Worm (Caenorhabditis elegans) whole organism, mixed stage, embryonic: ENCODE data around the gene scl-19.

ENCODE experiments used
- bed-3 ChIP-seq: fragments of 200-800 bp; sonication (Bioruptor generic); optimal IDR thresholded peaks from 3 replicates; lab custom pipeline; 2018; ENCODE audit warnings: mild to moderate bottlenecking, missing genetic modification characterization, moderate library complexity, missing compliant biosample characterization
- blmp-1 ChIP-seq: fragments of 150-350 bp; optimal IDR thresholded peaks from 2 replicates; lab custom pipeline; 2014; ENCODE audit warnings: missing biosample characterization, missing genetic modification characterization
- ceh-39 ChIP-seq: fragments of 150-350 bp; optimal IDR thresholded peaks from 2 replicates; lab custom pipeline; 2014; ENCODE audit warnings: missing biosample characterization, missing genetic modification characterization
- ceh-43 ChIP-seq: fragments of 200-800 bp; sonication (Bioruptor generic); optimal IDR thresholded peaks from 2 replicates; lab custom pipeline; 2018; ENCODE audit warnings: mild to moderate bottlenecking, missing genetic modification characterization, moderate library complexity, missing compliant biosample characterization
- ceh-83 ChIP-seq: fragments of 200-800 bp; sonication (Bioruptor generic); optimal IDR thresholded peaks from 2 replicates; lab custom pipeline; 2018; ENCODE audit warnings: mild to moderate bottlenecking, missing genetic modification characterization, missing compliant biosample characterization
- ces-1 ChIP-seq: fragments of 150-350 bp; optimal IDR thresholded peaks from 2 replicates; lab custom pipeline; 2014; ENCODE audit warnings: missing biosample characterization, missing genetic modification reagents, missing genetic modification characterization
- cnd-1 ChIP-seq: fragments of 200-800 bp; sonication (Bioruptor generic); optimal IDR thresholded peaks from 2 replicates; lab custom pipeline; 2018; ENCODE audit warnings: mild to moderate bottlenecking, missing genetic modification characterization, missing compliant biosample characterization
- elt-1 ChIP-seq: sonication (generic microtip); optimal IDR thresholded peaks from 2 replicates; lab custom pipeline; 2017; ENCODE audit warnings: missing genetic modification characterization, mild to moderate bottlenecking, missing compliant biosample characterization, antibody characterized with exemption, moderate library complexity, borderline replicate concordance; ENCODE audit not compliant: insufficient read depth
- elt-3 ChIP-seq: fragments of 150-350 bp; optimal IDR thresholded peaks from 2 replicates; lab custom pipeline; 2014; ENCODE audit warnings: missing biosample characterization, missing genetic modification characterization
- flh-1 ChIP-seq: fragments of 200-800 bp; sonication (Bioruptor generic); optimal IDR thresholded peaks from 2 replicates; lab custom pipeline; 2018; ENCODE audit warnings: mild to moderate bottlenecking, missing genetic modification characterization, moderate library complexity, missing compliant biosample characterization
- ham-2 ChIP-seq: fragments of 200-800 bp; sonication (Bioruptor generic); optimal IDR thresholded peaks from 2 replicates; lab custom pipeline; 2018; ENCODE audit warnings: mild to moderate bottlenecking, missing genetic modification characterization, missing compliant biosample characterization
- hlh-1 ChIP-seq: fragments of 150-350 bp; optimal IDR thresholded peaks from 2 replicates; lab custom pipeline; 2014; ENCODE audit warnings: missing biosample characterization, missing genetic modification reagents, missing genetic modification characterization
- lin-13 ChIP-seq: fragments of 150-350 bp; optimal IDR thresholded peaks from 2 replicates; lab custom pipeline; 2014; ENCODE audit warnings: missing biosample characterization, missing genetic modification characterization
- lin-32 ChIP-seq: fragments of 200-800 bp; sonication (Bioruptor generic); optimal IDR thresholded peaks from 2 replicates; lab custom pipeline; 2018; ENCODE audit warnings: mild to moderate bottlenecking, missing genetic modification characterization, missing compliant biosample characterization
- lsy-2 ChIP-seq: fragments of 150-350 bp; optimal IDR thresholded peaks from 2 replicates; lab custom pipeline; 2014; ENCODE audit warnings: missing biosample characterization, missing genetic modification characterization
- mab-5 ChIP-seq: fragments of 150-350 bp; optimal IDR thresholded peaks from 2 replicates; lab custom pipeline; 2014; ENCODE audit warnings: missing biosample characterization, missing genetic modification characterization
- mep-1 ChIP-seq: fragments of 150-350 bp; optimal IDR thresholded peaks from 2 replicates; lab custom pipeline; 2017; ENCODE audit warnings: missing biosample characterization, missing genetic modification reagents, missing genetic modification characterization, inconsistent platforms
- mls-2 ChIP-seq: sonication (generic microtip); optimal IDR thresholded peaks from 2 replicates; lab custom pipeline; 2016; ENCODE audit warnings: mild to moderate bottlenecking, missing genetic modification characterization, moderate library complexity, missing compliant biosample characterization
- nhr-12 ChIP-seq: fragments of 150-350 bp; optimal IDR thresholded peaks from 2 replicates; lab custom pipeline; 2014; ENCODE audit warnings: missing biosample characterization, missing genetic modification characterization
- nhr-2 ChIP-seq: fragments of 150-350 bp; optimal IDR thresholded peaks from 2 replicates; lab custom pipeline; 2014; ENCODE audit warnings: missing biosample characterization, missing genetic modification characterization
- nhr-28 ChIP-seq: fragments of 150-350 bp; optimal IDR thresholded peaks from 2 replicates; lab custom pipeline; 2014; ENCODE audit warnings: missing biosample characterization, missing genetic modification characterization
- nhr-76 ChIP-seq: sonication (generic microtip); optimal IDR thresholded peaks from 2 replicates; lab custom pipeline; 2017; ENCODE audit warnings: missing biosample characterization, missing genetic modification characterization
- snpc-4 ChIP-seq: fragments of 150-350 bp; optimal IDR thresholded peaks from 2 replicates; lab custom pipeline; 2014; ENCODE audit warnings: missing biosample characterization, missing genetic modification characterization
- sptf-1 ChIP-seq: sonication (generic microtip); optimal IDR thresholded peaks from 2 replicates; lab custom pipeline; 2017; ENCODE audit warnings: mild to moderate bottlenecking, missing genetic modification characterization, moderate library complexity, missing compliant biosample characterization
- tbx-8 ChIP-seq: fragments of 200-800 bp; sonication (Bioruptor generic); optimal IDR thresholded peaks from 2 replicates; lab custom pipeline; 2018; ENCODE audit warnings: mild to moderate bottlenecking, missing genetic modification characterization, moderate library complexity, missing compliant biosample characterization
- unc-39 ChIP-seq: fragments of 150-350 bp; optimal IDR thresholded peaks from 2 replicates; lab custom pipeline; 2014; ENCODE audit warnings: missing biosample characterization, missing genetic modification characterization
- ztf-11 ChIP-seq: fragments of 150-350 bp; optimal IDR thresholded peaks from 2 replicates; lab custom pipeline; 2014; ENCODE audit warnings: missing biosample characterization, missing genetic modification characterization

scl-19 gene

ce11 chrV:18699326-18699725 is 32.5 kb upstream of the scl-19 start, which contains the start of gene nhr-241:
nhr-241 (plus strand) TSS chrV:18699451.
- no peak for TF ChIP-seq flh-1 (GFP tag; lab: Kevin White, UChicago)
- TF ChIP-seq tbx-8 = no peak
- TF ChIP-seq snpc-4 (tag; lab: Kevin White, UChicago) = no peak
- no peak for TF ChIP-seq bed-3
- no peak for TF ChIP-seq ham-2 (GFP tag; lab: Kevin White, UChicago)
- no peak for TF ChIP-seq ztf-11
- no peak for TF ChIP-seq elt-1 (tag; lab: Kevin White, UChicago)
- no peak for TF ChIP-seq lsy-2 (tag; lab: Kevin White, UChicago)
- no peak for TF ChIP-seq nhr-12
- no peak for TF ChIP-seq mls-2 (tag; lab: Kevin White, UChicago)

- TF ChIP-seq hlh-1 (tag; lab: Kevin White, UChicago) = no peak
- TF ChIP-seq blmp-1 = no peak
- no peak for TF ChIP-seq lin-32 (GFP tag; lab: Kevin White, UChicago)
- no peak for TF ChIP-seq ceh-83 (GFP tag; lab: Kevin White, UChicago)
- no peak for TF ChIP-seq ceh-39 (tag; lab: Kevin White, UChicago)
- no peak for TF ChIP-seq lsy-2 (tag; lab: Kevin White, UChicago)
- TF ChIP-seq, all 35 proteins: peak for 0
Observed at ce11 chrV:18701306-18701705, 30.5 kb upstream of the scl-19 start, which contains the start of gene Y69H2.9. Y69H2.9 (plus strand) TSS chrV:18701538.

DNA sequence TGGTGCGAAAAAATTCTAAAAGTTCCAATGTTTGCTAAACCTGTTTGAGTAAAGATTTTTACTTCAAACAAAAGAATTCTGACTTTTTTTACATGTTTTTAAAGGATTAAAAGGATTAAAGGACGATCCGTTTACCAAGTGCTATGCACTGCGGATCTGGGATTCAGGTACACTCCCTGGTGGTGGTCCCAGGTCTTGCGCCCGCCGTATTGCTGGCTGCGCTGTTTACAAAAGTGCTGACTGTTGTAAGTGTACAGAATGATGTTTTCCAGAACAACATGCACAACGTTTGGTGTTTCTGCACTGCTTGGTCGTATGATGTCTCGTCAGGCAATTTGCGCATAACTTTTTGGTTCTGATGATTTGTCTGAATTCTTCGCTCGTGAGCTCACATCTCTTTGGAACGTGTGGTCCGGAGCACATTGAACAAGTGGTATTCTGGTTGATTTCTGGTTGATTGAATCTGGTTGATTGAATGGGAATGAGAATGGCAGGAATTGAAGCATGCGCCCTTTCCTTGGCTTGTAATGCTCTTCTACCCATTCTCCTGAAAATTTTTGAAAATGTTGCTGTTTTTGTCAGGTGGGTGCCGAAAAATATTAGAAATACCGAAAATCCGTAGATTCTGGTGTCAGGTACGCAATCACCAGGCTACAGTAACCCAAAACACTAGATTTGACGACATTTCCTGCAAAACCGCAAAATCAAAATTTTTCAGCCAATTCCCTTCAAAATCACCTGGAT is 26.3 kb upstream of the scl-19 start:
- TF ChIP-seq snpc-4 (tag; lab: Kevin White, UChicago) (no peak), nhr-28 (no peak), ceh-43 (GFP tag; lab: Kevin White, UChicago) (no peak), tbx-8 (no peak), lin-13 (tag; lab: Kevin White, UChicago) (no peak), lin-32 (GFP tag; lab: Kevin White, UChicago) (no peak), unc-39 (no peak), ces-1 (GFP tag; lab: Kevin White, UChicago) (no peak), nhr-2 (tag; lab: Kevin White, UChicago) (no peak), nhr-12 (no peak), mab-5 (no peak), blmp-1 (no peak), nhr-76 (tag; lab: Kevin White, UChicago) (no peak)
- TF ChIP-seq, all 35 proteins: peak for 0

ce11 chrV:18706063-18706620 is 25.6 kb upstream of the scl-19 start, which contains the start of gene Y17D7C.1:
Y17D7C.1 (plus strand) TSS chrV:18706570.
- peak; percentile 26 for TF ChIP-seq hlh-1 (tag; lab: Kevin White, UChicago)
- TF ChIP-seq ceh-83 (GFP tag; lab: Kevin White, UChicago) = no peak

ce11 chrV:18708015-18708414 is 23.8 kb upstream of the scl-19 start:
- TF ChIP-seq hlh-1 (tag; lab: Kevin White, UChicago) (no peak), mep-1 (tag; lab: Kevin White, UChicago) (no peak), snpc-4 (tag; lab: Kevin White, UChicago) (no peak), nhr-2 (tag; lab: Kevin White, UChicago) (no peak), mls-2 (tag; lab: Kevin White, UChicago) (no peak), ceh-39 (tag; lab: Kevin White, UChicago) (no peak), sptf-1 (tag; lab: Kevin White, UChicago) (no peak), elt-3 (tag; lab: Kevin White, UChicago) (no peak), cnd-1 (tag; lab: Kevin White, UChicago) (no peak), lin-32 (GFP tag; lab: Kevin White, UChicago) (no peak), nhr-28 (no peak), blmp-1 (no peak)
